Fruit fly (Drosophila melanogaster): ENCODE measurements around the gene CG14572.

Gene CG14572

dm6 chr3L:21741234-21741633 is at the start of gene CG14572:
CG14572 (plus strand) TSS chr3L:21741534.
- no peak for TF ChIP-seq CG33017 (tag; optimal IDR thresholded peaks at IDR 0.05)
- TF ChIP-seq CG12768 (GFP tag; optimal IDR thresholded peaks at IDR 0.05) = no peak
- TF ChIP-seq CG11617 (GFP tag; optimal IDR thresholded peaks at IDR 0.05) = no peak
- no peak for TF ChIP-seq cic (GFP tag; optimal IDR thresholded peaks at IDR 0.05)
- no peak for TF ChIP-seq pad (GFP tag; optimal IDR thresholded peaks at IDR 0.05)
- no peak for TF ChIP-seq Clk (GFP tag; optimal IDR thresholded peaks at IDR 0.05)
- TF ChIP-seq cnc (optimal IDR thresholded peaks at IDR 0.05) = no peak
- TF ChIP-seq Crg-1 (GFP tag; optimal IDR thresholded peaks at IDR 0.05) = no peak
- no peak for TF ChIP-seq Hr96 (GFP tag; optimal IDR thresholded peaks at IDR 0.05)
- no peak for TF ChIP-seq CG14711 (tag; optimal IDR thresholded peaks at IDR 0.05)
- TF ChIP-seq bab1 (GFP tag; optimal IDR thresholded peaks at IDR 0.05) = no peak
- no peak for TF ChIP-seq CG7045 (GFP tag; optimal IDR thresholded peaks at IDR 0.05)
- no peak for TF ChIP-seq Mnt (GFP tag; optimal IDR thresholded peaks at IDR 0.05)
- no peak for TF ChIP-seq ovo (GFP tag; optimal IDR thresholded peaks at IDR 0.05)
- TF ChIP-seq toe (GFP tag; optimal IDR thresholded peaks at IDR 0.05) = no peak

- no peak for TF ChIP-seq Clk (GFP tag; optimal IDR thresholded peaks at IDR 0.05)
- no peak for TF ChIP-seq CG7045 (GFP tag; optimal IDR thresholded peaks at IDR 0.05)
- no peak for TF ChIP-seq CG12768 (GFP tag; optimal IDR thresholded peaks at IDR 0.05)
- no peak for TF ChIP-seq cnc (optimal IDR thresholded peaks at IDR 0.05)
- TF ChIP-seq CG11617 (GFP tag; optimal IDR thresholded peaks at IDR 0.05) = no peak
- TF ChIP-seq kay (GFP tag; ENCODE audit: borderline replicate concordance) = no peak
- no peak for TF ChIP-seq CG14711 (tag; optimal IDR thresholded peaks at IDR 0.05)
- TF ChIP-seq CG33017 (tag; optimal IDR thresholded peaks at IDR 0.05) = no peak
- TF ChIP-seq Crg-1 (GFP tag; optimal IDR thresholded peaks at IDR 0.05) = no peak
- no peak for TF ChIP-seq cic (GFP tag; optimal IDR thresholded peaks at IDR 0.05)
- TF ChIP-seq bab1 (GFP tag; optimal IDR thresholded peaks at IDR 0.05) = no peak
- TF ChIP-seq ovo (GFP tag; optimal IDR thresholded peaks at IDR 0.05) = no peak
- no peak for TF ChIP-seq toe (GFP tag; optimal IDR thresholded peaks at IDR 0.05)
Observed at dm6 chr3L:21694647-21695046, 46.7 kb upstream of the CG14572 start.

dm6 chr3L:21700052-21700451 is 41.3 kb upstream of the CG14572 start:
- TF ChIP-seq Clk (GFP tag; optimal IDR thresholded peaks at IDR 0.05) (no peak), toe (GFP tag; optimal IDR thresholded peaks at IDR 0.05) (no peak), cnc (optimal IDR thresholded peaks at IDR 0.05) (no peak), cic (GFP tag; optimal IDR thresholded peaks at IDR 0.05) (no peak), CG14711 (tag; optimal IDR thresholded peaks at IDR 0.05) (no peak), bab1 (GFP tag; optimal IDR thresholded peaks at IDR 0.05) (no peak), CG12768 (GFP tag; optimal IDR thresholded peaks at IDR 0.05) (no peak), CG7101 (tag; optimal IDR thresholded peaks at IDR 0.05) (no peak)

DNA sequence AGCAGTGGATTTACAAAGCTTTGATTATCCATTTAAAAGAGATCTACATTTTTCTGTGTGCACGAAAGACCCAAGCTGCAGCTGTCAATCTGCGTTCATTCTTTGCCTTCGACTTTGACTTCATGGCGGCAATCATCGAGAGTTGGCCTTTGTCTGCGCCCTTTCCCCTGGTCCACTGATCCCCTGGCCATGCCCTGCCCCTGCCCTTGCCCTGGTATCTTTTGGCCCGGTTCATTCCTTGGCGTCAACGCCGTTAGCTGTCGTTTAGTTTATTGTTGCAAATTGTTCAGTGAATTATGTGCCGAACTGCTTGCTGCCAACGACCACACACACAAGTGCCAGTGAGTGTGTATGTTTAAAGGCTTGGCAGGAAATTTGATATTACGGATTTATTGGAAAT is 40.4 kb upstream of the CG14572 start:
- no peak for TF ChIP-seq CG1620 (GFP tag; optimal IDR thresholded peaks at IDR 0.05)
- no peak for TF ChIP-seq kay (GFP tag; ENCODE audit: borderline replicate concordance)
- no peak for TF ChIP-seq Hr96 (GFP tag; optimal IDR thresholded peaks at IDR 0.05)
- no peak for TF ChIP-seq ovo (GFP tag; optimal IDR thresholded peaks at IDR 0.05)
- TF ChIP-seq cic (GFP tag; optimal IDR thresholded peaks at IDR 0.05) = no peak
- TF ChIP-seq toe (GFP tag; optimal IDR thresholded peaks at IDR 0.05) = no peak
- no peak for TF ChIP-seq pad (GFP tag; optimal IDR thresholded peaks at IDR 0.05)
- TF ChIP-seq CG11617 (GFP tag; optimal IDR thresholded peaks at IDR 0.05) = no peak
- no peak for TF ChIP-seq CG14711 (tag; optimal IDR thresholded peaks at IDR 0.05)
- TF ChIP-seq cnc (optimal IDR thresholded peaks at IDR 0.05) = no peak
- no peak for TF ChIP-seq CG12768 (GFP tag; optimal IDR thresholded peaks at IDR 0.05)
- no peak for TF ChIP-seq tj (GFP tag; optimal IDR thresholded peaks at IDR 0.05)
- TF ChIP-seq Crg-1 (GFP tag; optimal IDR thresholded peaks at IDR 0.05) = no peak
- TF ChIP-seq CG5204 (GFP tag; optimal IDR thresholded peaks at IDR 0.05) = no peak

dm6 chr3L:21706144-21706926 is 35.0 kb upstream of the CG14572 start, which contains the start of gene CG32447:
CG32447 (minus strand) TSS chr3L:21706365.
- TF ChIP-seq Mnt (GFP tag; optimal IDR thresholded peaks at IDR 0.05) (no peak), CG12768 (GFP tag; optimal IDR thresholded peaks at IDR 0.05) (no peak), cnc (optimal IDR thresholded peaks at IDR 0.05) (no peak), toe (GFP tag; optimal IDR thresholded peaks at IDR 0.05) (no peak), kay (GFP tag; ENCODE audit: borderline replicate concordance) (no peak), bab1 (GFP tag; optimal IDR thresholded peaks at IDR 0.05) (no peak), CG5204 (GFP tag; optimal IDR thresholded peaks at IDR 0.05) (no peak), Clk (GFP tag; optimal IDR thresholded peaks at IDR 0.05) (no peak)

DNA sequence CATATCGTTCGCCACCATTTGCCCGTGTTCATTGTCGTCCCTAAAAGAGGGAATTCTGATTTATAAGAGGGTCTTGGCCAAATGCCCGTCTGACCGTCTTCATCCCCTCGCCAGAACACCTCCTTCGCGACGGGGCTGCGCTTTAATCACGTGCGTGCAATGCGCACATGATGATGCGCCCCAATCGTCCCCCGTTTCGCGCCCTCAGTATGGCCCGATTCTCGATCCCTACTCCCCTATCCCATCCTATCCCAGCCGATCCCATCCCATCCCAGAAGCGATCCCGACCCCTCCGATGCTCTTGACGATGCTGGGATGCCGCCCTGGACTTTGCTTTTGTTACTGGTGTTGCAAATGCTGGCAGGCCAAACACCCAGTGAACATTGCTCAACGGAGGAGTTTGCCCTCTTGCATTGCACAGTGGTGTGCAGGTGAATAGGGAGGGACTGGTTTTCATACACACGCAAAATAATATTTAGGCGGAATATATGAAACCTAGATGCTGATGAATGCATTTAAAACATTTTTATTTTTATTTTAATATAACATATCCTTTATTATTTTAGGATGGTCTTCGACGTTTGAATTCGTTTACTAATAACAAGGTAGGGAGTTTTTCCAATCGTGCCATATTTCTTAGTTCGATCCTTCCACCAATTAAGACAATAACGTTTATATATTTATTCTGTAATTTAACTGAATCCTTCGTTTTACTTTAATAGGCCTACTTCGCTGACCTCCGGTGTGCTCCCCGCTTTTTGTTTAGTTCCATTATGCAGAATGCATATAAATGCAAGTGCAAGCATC is 31.3 kb upstream of the CG14572 start:
- TF ChIP-seq bab1 (GFP tag; optimal IDR thresholded peaks at IDR 0.05) (no peak), CG7101 (tag; optimal IDR thresholded peaks at IDR 0.05) (no peak)

Measured in whole organism, adult.